Fruit fly (Drosophila melanogaster): ENCODE results near the gene Tm2.

Tm2 gene

dm6 chr3R:15340052-15340732 lies 30.2 kb downstream of the Tm2 start, which contains the start of gene SerRS-m (continued):
- TF ChIP-seq fd64A (GFP tag; optimal IDR thresholded peaks at IDR 0.05), result no peak
- TF ChIP-seq ac (GFP tag; optimal IDR thresholded peaks at IDR 0.05), result no peak
- TF ChIP-seq zfh1 (GFP tag; IDR thresholded peaks at IDR 0.05), result no peak
- no peak for TF ChIP-seq Dek (tag; optimal IDR thresholded peaks at IDR 0.05)
- TF ChIP-seq CG30431 (GFP tag; optimal IDR thresholded peaks at IDR 0.05), result no peak
- TF ChIP-seq vnd (GFP tag; IDR thresholded peaks at IDR 0.05; ENCODE audit: partially characterized antibody), result no peak
- no peak for TF ChIP-seq ken (GFP tag; IDR thresholded peaks at IDR 0.05)
- no peak for TF ChIP-seq CG4360 (GFP tag; IDR thresholded peaks at IDR 0.05)
- no peak for TF ChIP-seq Dfd (GFP tag; optimal IDR thresholded peaks at IDR 0.05)
- TF ChIP-seq CG18262 (tag; optimal IDR thresholded peaks at IDR 0.05), result peak; percentile 14
- no peak for TF ChIP-seq vfl (GFP tag; optimal IDR thresholded peaks at IDR 0.05)
- TF ChIP-seq CG11456 (GFP tag; IDR thresholded peaks at IDR 0.05), result no peak
- TF ChIP-seq CG6813 (GFP tag; optimal IDR thresholded peaks at IDR 0.05), result no peak
- no peak for TF ChIP-seq CG1602 (GFP tag; optimal IDR thresholded peaks at IDR 0.05)
- no peak for TF ChIP-seq CG4854 (GFP tag; optimal IDR thresholded peaks at IDR 0.05)
- TF ChIP-seq yki (optimal IDR thresholded peaks at IDR 0.05), result no peak
- TF ChIP-seq ttk (GFP tag; IDR thresholded peaks at IDR 0.05), result no peak
- TF ChIP-seq Hmr (GFP tag; optimal IDR thresholded peaks at IDR 0.05), result no peak
- no peak for TF ChIP-seq CG10543 (GFP tag; optimal IDR thresholded peaks at IDR 0.05)
- TF ChIP-seq E2f2 (GFP tag; IDR thresholded peaks at IDR 0.05), result peak; percentile 35
- TF ChIP-seq slou (GFP tag; optimal IDR thresholded peaks at IDR 0.05), result no peak
- TF ChIP-seq kah (GFP tag; optimal IDR thresholded peaks at IDR 0.05), result no peak
- no peak for TF ChIP-seq CG9876 (GFP tag; optimal IDR thresholded peaks at IDR 0.05)
- no peak for TF ChIP-seq gt (GFP tag; IDR thresholded peaks at IDR 0.05)
- no peak for TF ChIP-seq pita (GFP tag; optimal IDR thresholded peaks at IDR 0.05)
- TF ChIP-seq fru (optimal IDR thresholded peaks at IDR 0.05), result no peak
- no peak for TF ChIP-seq slbo (GFP tag; IDR thresholded peaks at IDR 0.05)
- no peak for TF ChIP-seq dimm (GFP tag; IDR thresholded peaks at IDR 0.05)
- no peak for TF ChIP-seq CG34224 (GFP tag; IDR thresholded peaks at IDR 0.05; ENCODE audit: partially characterized antibody)
- no peak for TF ChIP-seq CG6689 (GFP tag; IDR thresholded peaks at IDR 0.05)
- no peak for TF ChIP-seq amos (GFP tag; IDR thresholded peaks at IDR 0.05; ENCODE audit: partially characterized antibody)
- no peak for TF ChIP-seq CG2199 (GFP tag; IDR thresholded peaks at IDR 0.05)
- no peak for TF ChIP-seq odd (GFP tag; optimal IDR thresholded peaks at IDR 0.05)
- TF ChIP-seq CG17568 (GFP tag; optimal IDR thresholded peaks at IDR 0.05), result no peak
- TF ChIP-seq NC2β (GFP tag; optimal IDR thresholded peaks at IDR 0.05), result no peak
- TF ChIP-seq Hand (GFP tag; optimal IDR thresholded peaks at IDR 0.05), result no peak
- TF ChIP-seq exex (tag; optimal IDR thresholded peaks at IDR 0.05), result peak; percentile 0
- no peak for TF ChIP-seq slp2 (GFP tag; optimal IDR thresholded peaks at IDR 0.05)
- TF ChIP-seq sens-2 (GFP tag; IDR thresholded peaks at IDR 0.05), result no peak
- TF ChIP-seq CG17802 (tag; optimal IDR thresholded peaks at IDR 0.05), result no peak
- no peak for TF ChIP-seq CG7928 (GFP tag; optimal IDR thresholded peaks at IDR 0.05)
- TF ChIP-seq CG10209 (GFP tag; optimal IDR thresholded peaks at IDR 0.05), result peak; percentile 3
- TF ChIP-seq stc (GFP tag; IDR thresholded peaks at IDR 0.05), result no peak
- TF ChIP-seq grau (tag; optimal IDR thresholded peaks at IDR 0.05), result peak; percentile 13
- TF ChIP-seq CG11504 (tag; optimal IDR thresholded peaks at IDR 0.05), result no peak
- TF ChIP-seq CG5180 (GFP tag; optimal IDR thresholded peaks at IDR 0.05), result no peak
- no peak for TF ChIP-seq nmo (GFP tag; optimal IDR thresholded peaks at IDR 0.05)
- TF ChIP-seq disco-r (GFP tag; optimal IDR thresholded peaks at IDR 0.05), result no peak
- no peak for TF ChIP-seq CG11398 (GFP tag; optimal IDR thresholded peaks at IDR 0.05)
- peak; percentile 12 for TF ChIP-seq sug (tag; optimal IDR thresholded peaks at IDR 0.05)
- no peak for TF ChIP-seq ase (GFP tag; IDR thresholded peaks at IDR 0.05)
- no peak for TF ChIP-seq row (GFP tag; IDR thresholded peaks at IDR 0.05)
